Fruit fly (Drosophila melanogaster) whole organism, prepupa: ENCODE data around the gene CG8301.

Experiments
- CG10669 ChIP-seq: fragments of 200-800 bp; sonication (Bioruptor generic); optimal IDR thresholded peaks from 3 replicates; lab custom pipeline; 2018; ENCODE audit warnings: missing biosample characterization, mild to moderate bottlenecking, missing genetic modification characterization, moderate library complexity
- CG11294 ChIP-seq: fragments of 200-800 bp; sonication (Bioruptor generic); IDR thresholded peaks from 2 replicates; pipeline ENCODE4 v1.3.6; 2022; ENCODE audit warnings: missing biosample characterization, missing genetic modification characterization
- CG11902 ChIP-seq: fragments of 200-800 bp; sonication (Bioruptor generic); optimal IDR thresholded peaks from 3 replicates; lab custom pipeline; 2016; ENCODE audit warnings: missing biosample characterization, missing genetic modification characterization
- CG1621 ChIP-seq: fragments of 200-800 bp; sonication (Bioruptor generic); optimal IDR thresholded peaks from 3 replicates; lab custom pipeline; 2018; ENCODE audit warnings: missing biosample characterization, mild to moderate bottlenecking, missing genetic modification characterization
- CG16779 ChIP-seq: fragments of 200-800 bp; sonication (Bioruptor generic); optimal IDR thresholded peaks from 3 replicates; lab custom pipeline; 2017; ENCODE audit warnings: missing biosample characterization, mild to moderate bottlenecking, missing genetic modification characterization
- CG3919 ChIP-seq: fragments of 200-800 bp; sonication (Bioruptor generic); optimal IDR thresholded peaks from 3 replicates; lab custom pipeline; 2016; ENCODE audit warnings: missing biosample characterization, missing genetic modification characterization
- Lpt ChIP-seq: fragments of 200-800 bp; sonication (Bioruptor generic); optimal IDR thresholded peaks from 3 replicates; lab custom pipeline; 2016; ENCODE audit warnings: missing biosample characterization, missing genetic modification characterization
- Met ChIP-seq: fragments of 200-800 bp; sonication (Bioruptor generic); optimal IDR thresholded peaks from 3 replicates; lab custom pipeline; 2016; ENCODE audit warnings: missing biosample characterization, missing genetic modification characterization
- Sox102F ChIP-seq: fragments of 200-800 bp; sonication (Bioruptor generic); optimal IDR thresholded peaks from 2 replicates; lab custom pipeline; 2016; ENCODE audit warnings: missing biosample characterization, mild to moderate bottlenecking, missing genetic modification characterization
- cyc ChIP-seq: fragments of 200-800 bp; sonication (Bioruptor generic); optimal IDR thresholded peaks from 3 replicates; lab custom pipeline; 2016; ENCODE audit warnings: missing biosample characterization, missing genetic modification characterization
- dac ChIP-seq: fragments of 200-800 bp; sonication (Bioruptor generic); optimal IDR thresholded peaks from 2 replicates; lab custom pipeline; 2017; ENCODE audit warnings: missing biosample characterization, mild to moderate bottlenecking, missing genetic modification characterization
- eg ChIP-seq: fragments of 200-800 bp; sonication (Bioruptor generic); IDR thresholded peaks from 3 replicates; pipeline ENCODE4 v1.3.6; 2022; ENCODE audit warnings: missing biosample characterization, missing genetic modification characterization
- pdm3 ChIP-seq: fragments of 200-800 bp; sonication (Bioruptor generic); optimal IDR thresholded peaks from 3 replicates; lab custom pipeline; 2016; ENCODE audit warnings: missing biosample characterization, missing genetic modification characterization
- spab ChIP-seq: fragments of 200-800 bp; sonication (Bioruptor generic); optimal IDR thresholded peaks from 2 replicates; lab custom pipeline; 2017; ENCODE audit warnings: missing biosample characterization, mild to moderate bottlenecking, missing genetic modification characterization, missing genetic modification reagents

dm6 chr3R:9604445-9605020 is 23.4 kb downstream of the CG8301 start:
- TF ChIP-seq CG16779 (tag; lab: Kevin White, UChicago) (no peak), Sox102F (no peak), CG11902 (GFP tag; lab: Kevin White, UChicago) (no peak), Met (GFP tag; lab: Kevin White, UChicago) (no peak), spab (GFP tag; lab: Kevin White, UChicago) (no peak), Lpt (GFP tag; lab: Kevin White, UChicago) (no peak), CG1621 (no peak), cyc (GFP tag; lab: Kevin White, UChicago) (no peak), CG3919 (GFP tag; lab: Kevin White, UChicago) (no peak), CG11294 (GFP tag; lab: Robert Waterston, UW) (no peak), dac (no peak), eg (GFP tag; lab: Robert Waterston, UW) (no peak), pdm3 (GFP tag; lab: Kevin White, UChicago) (no peak), CG10669 (GFP tag; lab: Kevin White, UChicago) (no peak)
